Worm (Caenorhabditis elegans) whole organism, L1 larva: Measurements from ENCODE around the gene egl-23.

Experiments
- C16A3.4 ChIP-seq: fragments of 150-350 bp; optimal IDR thresholded peaks from 2 replicates; lab custom pipeline; 2014; ENCODE audit warnings: missing biosample characterization, missing genetic modification characterization
- C34B4.2 ChIP-seq: sonication (generic microtip); optimal IDR thresholded peaks from 2 replicates; lab custom pipeline; 2017; ENCODE audit warnings: mild to moderate bottlenecking, missing genetic modification characterization, missing compliant biosample characterization
- Y116A8C.19 ChIP-seq: sonication (generic microtip); optimal IDR thresholded peaks from 2 replicates; lab custom pipeline; 2016; ENCODE audit warnings: missing compliant biosample characterization, missing genetic modification characterization, borderline replicate concordance
- alr-1 ChIP-seq: fragments of 200-800 bp; sonication (Bioruptor generic); optimal IDR thresholded peaks from 2 replicates; lab custom pipeline; 2018; ENCODE audit warnings: borderline replicate concordance, mild to moderate bottlenecking, missing genetic modification characterization, missing compliant biosample characterization
- blmp-1 ChIP-seq: fragments of 150-350 bp; optimal IDR thresholded peaks from 2 replicates; lab custom pipeline; 2014; ENCODE audit warnings: missing biosample characterization, missing genetic modification characterization
- ceh-82 ChIP-seq, 3 experiments: fragments of 150-350 bp in 1 of 3; sonication (generic microtip) in 2 of 3; optimal IDR thresholded peaks; 2 replicates each; lab custom pipeline; 2014 to 2017; ENCODE audit warnings: missing biosample characterization in 3 of 3, missing genetic modification characterization in 3 of 3
- dpl-1 ChIP-seq, 3 experiments: fragments of 150-350 bp in 2 of 3; sonication (generic microtip) in 1 of 3; optimal IDR thresholded peaks; 2 replicates each; lab custom pipeline; 2014 to 2017; ENCODE audit warnings: missing biosample characterization in 3 of 3, missing genetic modification characterization in 3 of 3, missing genetic modification reagents in 3 of 3
- efl-1 ChIP-seq, 4 experiments: fragments of 150-350 bp; optimal IDR thresholded peaks in 3 of 4; peaks in 1 of 4; 1 replicate in 1 of 4; 2 replicates in 3 of 4; lab custom pipeline; 2014; ENCODE audit warnings: missing biosample characterization in 2 of 4, missing genetic modification characterization in 2 of 4, missing genetic modification reagents in 2 of 4
- elt-2 ChIP-seq: sonication (generic microtip); optimal IDR thresholded peaks from 2 replicates; lab custom pipeline; 2016; ENCODE audit warnings: missing genetic modification characterization, mild to moderate bottlenecking, inconsistent platforms, missing compliant biosample characterization, missing genetic modification reagents
- elt-3 ChIP-seq, 6 experiments: fragments of 150-350 bp in 1 of 6; sonication (generic microtip); optimal IDR thresholded peaks; 2 replicates each; lab custom pipeline; 2017 to 2018; ENCODE audit warnings: missing biosample characterization in 6 of 6, missing genetic modification characterization in 6 of 6, inconsistent platforms in 1 of 6
- fkh-4 ChIP-seq: sonication (generic microtip); optimal IDR thresholded peaks from 2 replicates; lab custom pipeline; 2016; ENCODE audit warnings: missing compliant biosample characterization, missing genetic modification characterization, borderline replicate concordance
- fkh-8 ChIP-seq: sonication (generic microtip); optimal IDR thresholded peaks from 2 replicates; lab custom pipeline; 2016; ENCODE audit warnings: mild to moderate bottlenecking, missing genetic modification characterization, missing compliant biosample characterization
- hlh-4 ChIP-seq: sonication (generic microtip); optimal IDR thresholded peaks from 2 replicates; lab custom pipeline; 2016; ENCODE audit warnings: mild to moderate bottlenecking, missing genetic modification characterization, missing compliant biosample characterization
- hpl-2 ChIP-seq: fragments of 150-350 bp; optimal IDR thresholded peaks from 2 replicates; lab custom pipeline; 2014; ENCODE audit warnings: missing biosample characterization, missing genetic modification reagents, missing genetic modification characterization
- jun-1 ChIP-seq: fragments of 150-350 bp; optimal IDR thresholded peaks from 2 replicates; lab custom pipeline; 2014; ENCODE audit warnings: missing biosample characterization, missing genetic modification reagents, missing genetic modification characterization
- nhr-11 ChIP-seq: fragments of 150-350 bp; optimal IDR thresholded peaks from 2 replicates; lab custom pipeline; 2014; ENCODE audit warnings: missing biosample characterization, missing genetic modification characterization
- nhr-12 ChIP-seq: sonication (generic microtip); optimal IDR thresholded peaks from 2 replicates; lab custom pipeline; 2017; ENCODE audit warnings: missing biosample characterization, missing genetic modification characterization
- nhr-20 ChIP-seq: sonication (generic microtip); optimal IDR thresholded peaks from 2 replicates; lab custom pipeline; 2016; ENCODE audit warnings: mild to moderate bottlenecking, missing genetic modification characterization, missing compliant biosample characterization
- nhr-237 ChIP-seq: fragments of 150-350 bp; optimal IDR thresholded peaks from 2 replicates; lab custom pipeline; 2014; ENCODE audit warnings: missing biosample characterization, missing genetic modification characterization
- nhr-47 ChIP-seq: sonication (generic microtip); optimal IDR thresholded peaks from 2 replicates; lab custom pipeline; 2016; ENCODE audit warnings: mild to moderate bottlenecking, missing genetic modification characterization, moderate library complexity, missing compliant biosample characterization
- nhr-71 ChIP-seq: sonication (generic microtip); optimal IDR thresholded peaks from 2 replicates; lab custom pipeline; 2016; ENCODE audit warnings: mild to moderate bottlenecking, missing genetic modification characterization, moderate library complexity, missing compliant biosample characterization
- nhr-84 ChIP-seq: sonication (generic microtip); optimal IDR thresholded peaks from 2 replicates; lab custom pipeline; 2017; ENCODE audit warnings: missing biosample characterization, missing genetic modification characterization
- rnt-1 ChIP-seq: sonication (generic microtip); optimal IDR thresholded peaks from 2 replicates; lab custom pipeline; 2016; ENCODE audit warnings: mild to moderate bottlenecking, missing genetic modification characterization, moderate library complexity, missing compliant biosample characterization
- snu-23 ChIP-seq: sonication (generic microtip); optimal IDR thresholded peaks from 2 replicates; lab custom pipeline; 2016; ENCODE audit warnings: missing genetic modification characterization, missing compliant biosample characterization
- sptf-1 ChIP-seq: fragments of 150-350 bp; optimal IDR thresholded peaks from 2 replicates; lab custom pipeline; 2014; ENCODE audit warnings: missing biosample characterization, missing genetic modification characterization
- swsn-7 ChIP-seq: sonication (generic microtip); optimal IDR thresholded peaks from 2 replicates; lab custom pipeline; 2016; ENCODE audit warnings: missing genetic modification characterization, missing compliant biosample characterization
- tlp-1 ChIP-seq: fragments of 150-350 bp; optimal IDR thresholded peaks from 2 replicates; lab custom pipeline; 2014; ENCODE audit warnings: missing biosample characterization, missing genetic modification characterization
- unc-86 ChIP-seq: sonication (generic microtip); optimal IDR thresholded peaks from 2 replicates; lab custom pipeline; 2016; ENCODE audit warnings: missing genetic modification characterization, missing compliant biosample characterization
- unc-98 ChIP-seq: fragments of 200-800 bp; sonication (Bioruptor generic); IDR thresholded peaks from 2 replicates; pipeline ENCODE4 v1.3.6; 2022; ENCODE audit warnings: missing genetic modification characterization, missing compliant biosample characterization
- vab-15 ChIP-seq: sonication (generic microtip); optimal IDR thresholded peaks from 2 replicates; lab custom pipeline; 2017; ENCODE audit warnings: missing genotype, mild to moderate bottlenecking, missing genetic modification characterization, missing compliant biosample characterization
- zag-1 ChIP-seq: fragments of 150-350 bp; optimal IDR thresholded peaks from 2 replicates; lab custom pipeline; 2014; ENCODE audit warnings: missing biosample characterization, missing genetic modification characterization
- ztf-11 ChIP-seq, 2 experiments: sonication (generic microtip); optimal IDR thresholded peaks; 2 replicates each; lab custom pipeline; 2016 to 2017; ENCODE audit warnings: missing genetic modification characterization in 2 of 2, missing biosample characterization in 1 of 2, missing compliant biosample characterization in 1 of 2

The egl-23 gene

DNA sequence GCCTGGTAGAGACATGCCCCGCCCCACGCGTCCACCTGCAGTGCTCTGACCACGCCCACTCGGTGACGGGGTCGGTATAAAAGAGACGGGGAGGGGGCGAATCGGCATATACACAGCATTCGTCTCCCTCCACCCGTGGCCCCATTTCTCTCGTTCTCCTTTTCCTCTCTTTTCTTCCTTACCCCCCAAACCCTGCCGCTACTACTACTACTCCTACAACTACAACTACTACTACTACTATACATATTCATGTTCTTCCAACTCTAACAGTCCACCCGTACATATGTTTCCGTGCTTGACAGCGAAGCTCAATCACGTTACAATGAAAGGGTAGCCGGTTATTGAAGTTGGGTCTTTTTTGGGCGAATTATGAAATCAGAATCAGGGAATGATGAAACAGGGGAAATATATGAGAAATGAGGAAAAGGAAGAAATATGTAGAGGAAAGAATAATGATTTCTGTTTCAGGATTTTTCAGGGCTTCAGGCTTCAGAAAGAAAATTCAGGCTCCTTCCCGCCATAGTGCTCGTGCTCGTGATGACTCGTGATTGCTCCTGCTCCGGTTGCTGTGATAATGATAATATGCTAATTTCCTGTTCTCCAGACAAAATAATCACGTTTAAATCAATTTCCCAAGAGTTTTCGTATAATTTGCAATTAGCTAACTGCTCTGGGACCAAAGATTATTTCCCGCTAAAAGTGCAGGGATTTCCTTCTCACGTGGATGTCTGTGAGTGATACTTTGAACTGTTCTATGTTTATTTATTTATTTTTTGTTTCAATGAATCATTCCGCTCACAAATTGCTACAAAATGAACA lies 45.1 kb downstream of the egl-23 start (continued):
- peak; percentile 70 for TF ChIP-seq nhr-71
- peak; percentile 11 for TF ChIP-seq hlh-4 (tag; lab: Kevin White, UChicago)
- TF ChIP-seq hpl-2 (GFP tag; lab: Kevin White, UChicago): peak; percentile 21
- peak; percentile 88 for TF ChIP-seq swsn-7 (tag; lab: Kevin White, UChicago)
- TF ChIP-seq unc-86: peak; percentile 62
- TF ChIP-seq nhr-237: no peak
- peak; percentile 81 for TF ChIP-seq jun-1 (tag; lab: Kevin White, UChicago)
- no peak for TF ChIP-seq nhr-84 (tag; lab: Kevin White, UChicago)
- no peak for TF ChIP-seq Y116A8C.19 (tag; lab: Kevin White, UChicago)
- TF ChIP-seq vab-15 (tag; lab: Kevin White, UChicago): peak; percentile 59
- TF ChIP-seq nhr-12 (tag; lab: Kevin White, UChicago): peak; percentile 59
- TF ChIP-seq C16A3.4 (tag; lab: Kevin White, UChicago): peak; percentile 69
- peak; percentile 55 for TF ChIP-seq nhr-20 (tag; lab: Kevin White, UChicago)
- TF ChIP-seq fkh-4 (tag; lab: Kevin White, UChicago): no peak
- TF ChIP-seq zag-1 (tag; lab: Kevin White, UChicago): peak; percentile 70
- TF ChIP-seq unc-98 (GFP tag; lab: Robert Waterston, UW): no peak

DNA sequence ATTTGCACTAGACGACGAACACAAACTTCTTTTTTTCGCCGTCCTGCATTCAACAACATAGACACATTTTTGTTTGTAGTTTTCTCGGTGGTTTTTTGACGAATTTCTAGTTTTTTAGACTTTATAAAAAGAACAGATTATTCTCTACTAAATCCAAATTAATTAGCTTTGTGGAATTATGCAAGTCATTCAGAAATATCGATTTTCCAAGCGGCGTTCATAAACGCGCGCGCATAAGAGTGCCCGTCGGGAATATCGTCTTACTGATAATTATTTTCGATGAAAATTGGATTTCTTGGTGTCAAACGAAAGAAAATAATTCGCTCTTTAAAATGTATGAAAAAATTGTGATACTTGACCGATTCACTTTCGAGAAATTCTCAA lies 45.7 kb downstream of the egl-23 start:
- TF ChIP-seq efl-1 (optimal IDR thresholded peaks at IDR 0.05; lab: Kevin White, UChicago) (no peak), efl-1 (GFP tag; optimal IDR thresholded peaks at IDR 0.05 in 1 of 2; lab: Kevin White, UChicago) (peak in 1 of 2 experiments; percentile 82), elt-2 (no peak), tlp-1 (tag; lab: Kevin White, UChicago) (no peak), nhr-11 (tag; lab: Kevin White, UChicago) (no peak), dpl-1 (GFP tag; optimal IDR thresholded peaks at IDR 0.05; lab: Kevin White, UChicago) (no peak)

DNA sequence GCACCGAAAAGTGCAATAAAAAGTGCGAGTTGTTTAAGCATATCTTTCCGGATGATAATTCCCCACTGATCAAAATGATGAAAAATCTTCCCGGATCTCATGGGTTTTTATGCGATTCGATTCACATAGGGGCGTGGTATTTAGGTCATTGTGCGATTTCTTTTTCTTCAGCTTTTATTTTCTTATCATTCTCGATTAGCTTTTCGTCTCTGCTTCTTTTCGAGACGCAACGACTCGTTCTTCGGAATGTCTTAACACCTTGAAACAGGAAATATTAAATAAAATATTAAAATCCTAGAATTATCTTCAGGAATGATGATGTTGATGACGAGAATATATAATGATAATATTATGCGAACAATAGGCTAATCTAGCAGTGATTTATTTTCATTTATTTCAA lies 54.8 kb downstream of the egl-23 start, which contains the start of gene Y37A1B.7:
Gene Y37A1B.7 (minus strand): TSS at position 101 of the 400 bp plus-strand sequence.
- peak; percentile 25 for TF ChIP-seq blmp-1 (tag; lab: Kevin White, UChicago)
- no peak for TF ChIP-seq ztf-11 (tag; optimal IDR thresholded peaks at IDR 0.05; lab: Kevin White, UChicago)
- no peak for TF ChIP-seq unc-86
- no peak for TF ChIP-seq fkh-4 (tag; lab: Kevin White, UChicago)
- TF ChIP-seq elt-3 (tag; optimal IDR thresholded peaks at IDR 0.05; lab: Kevin White, UChicago): no peak
- TF ChIP-seq C34B4.2 (tag; lab: Kevin White, UChicago): no peak

DNA sequence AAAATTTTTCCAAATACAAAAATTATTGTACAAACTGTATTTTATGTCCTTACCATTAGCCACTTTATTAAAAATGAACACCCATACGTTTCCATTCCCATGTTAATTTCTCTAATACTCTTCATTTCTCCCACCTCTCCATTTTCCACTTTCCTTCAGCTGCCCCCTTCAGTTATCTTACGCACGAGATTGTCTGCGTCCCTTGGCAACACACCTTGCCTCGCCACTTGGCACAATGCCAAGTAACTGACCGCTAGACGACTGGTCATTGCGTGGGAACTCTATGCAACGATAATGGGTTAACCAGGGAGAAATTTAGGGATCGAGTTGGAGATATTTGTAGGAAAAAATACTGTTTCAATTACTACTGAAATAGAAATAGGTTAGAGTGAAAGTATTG lies 57.9 kb downstream of the egl-23 start:
- peak; percentile 12 for TF ChIP-seq swsn-7 (tag; lab: Kevin White, UChicago)
- peak; percentile 31 for TF ChIP-seq unc-86
- TF ChIP-seq snu-23 (GFP tag; lab: Kevin White, UChicago): peak; percentile 3
- TF ChIP-seq efl-1 (optimal IDR thresholded peaks at IDR 0.05; lab: Kevin White, UChicago): no peak
- TF ChIP-seq efl-1 (GFP tag; optimal IDR thresholded peaks at IDR 0.05 in 1 of 2; lab: Kevin White, UChicago): peak in 1 of 2 experiments; percentile 64
- TF ChIP-seq blmp-1 (tag; lab: Kevin White, UChicago): peak; percentile 12
- peak in 1 of 2 experiments; percentile 42 for TF ChIP-seq ztf-11 (tag; optimal IDR thresholded peaks at IDR 0.05; lab: Kevin White, UChicago)
- no peak for TF ChIP-seq vab-15 (tag; lab: Kevin White, UChicago)
- TF ChIP-seq nhr-47 (tag; lab: Kevin White, UChicago): peak; percentile 10
- TF ChIP-seq nhr-20 (tag; lab: Kevin White, UChicago): peak; percentile 0
- no peak for TF ChIP-seq sptf-1
- no peak for TF ChIP-seq rnt-1
- peak; percentile 69 for TF ChIP-seq fkh-8
- TF ChIP-seq alr-1 (tag; lab: Kevin White, UChicago): no peak
- TF ChIP-seq nhr-71: peak; percentile 41
- no peak for TF ChIP-seq ceh-82 (tag; optimal IDR thresholded peaks at IDR 0.05; lab: Kevin White, UChicago)
